Fruit fly (Drosophila melanogaster) whole organism, embryonic: ENCODE measurements around the gene CG16984.

Experiments
- C15 ChIP-seq: fragments of 200-800 bp; sonication (Bioruptor generic); IDR thresholded peaks from 3 replicates; pipeline ENCODE4 v1.3.6; 2022; ENCODE audit warnings: missing biosample characterization, missing genetic modification characterization
- CG11696 ChIP-seq: fragments of 200-800 bp; sonication (Bioruptor generic); IDR thresholded peaks from 2 replicates; pipeline ENCODE4 v1.3.6; 2022; ENCODE audit warnings: missing biosample characterization, missing genetic modification characterization
- CG12155 ChIP-seq: fragments of 200-800 bp; sonication (Bioruptor generic); optimal IDR thresholded peaks from 3 replicates; lab custom pipeline; 2016; ENCODE audit warnings: missing biosample characterization, missing genetic modification characterization
- CG12236 ChIP-seq: fragments of 200-800 bp; sonication (Bioruptor generic); optimal IDR thresholded peaks from 2 replicates; lab custom pipeline; 2016; ENCODE audit warnings: missing biosample characterization, missing genetic modification characterization
- CG1233 ChIP-seq: fragments of 200-800 bp; sonication (Bioruptor generic); optimal IDR thresholded peaks from 4 replicates; lab custom pipeline; 2018; ENCODE audit warnings: missing biosample characterization, mild to moderate bottlenecking, missing genetic modification characterization
- CG12391 ChIP-seq: fragments of 200-800 bp; sonication (Bioruptor generic); optimal IDR thresholded peaks from 3 replicates; lab custom pipeline; 2018; ENCODE audit warnings: missing biosample characterization, mild to moderate bottlenecking, missing genetic modification characterization, moderate library complexity
- CG13894 ChIP-seq: fragments of 200-800 bp; sonication (Bioruptor generic); optimal IDR thresholded peaks from 3 replicates; lab custom pipeline; 2018; ENCODE audit warnings: missing biosample characterization, mild to moderate bottlenecking, missing genetic modification characterization, moderate library complexity
- CG14014 ChIP-seq: fragments of 200-800 bp; sonication (Bioruptor generic); IDR thresholded peaks from 2 replicates; pipeline ENCODE4 v1.3.6; 2022; ENCODE audit warnings: missing biosample characterization, missing genetic modification characterization
- CG14441 ChIP-seq: fragments of 200-800 bp; sonication (Bioruptor generic); IDR thresholded peaks from 2 replicates; pipeline ENCODE4 v1.3.6; 2022; ENCODE audit warnings: missing biosample characterization, missing genetic modification characterization
- CG15269 ChIP-seq: fragments of 200-800 bp; sonication (Bioruptor generic); optimal IDR thresholded peaks from 2 replicates; lab custom pipeline; 2018; ENCODE audit warnings: missing biosample characterization, mild to moderate bottlenecking, missing genetic modification characterization, moderate library complexity
- CG16815 ChIP-seq: fragments of 200-800 bp; sonication (Bioruptor generic); optimal IDR thresholded peaks from 3 replicates; lab custom pipeline; 2017; ENCODE audit warnings: missing biosample characterization, mild to moderate bottlenecking, missing genetic modification characterization
- CG17612 ChIP-seq: fragments of 200-800 bp; sonication (Bioruptor generic); IDR thresholded peaks from 2 replicates; pipeline ENCODE4 v1.3.6; 2022; ENCODE audit warnings: missing biosample characterization, missing genetic modification characterization
- CG17802 ChIP-seq: fragments of 200-800 bp; sonication (Bioruptor generic); optimal IDR thresholded peaks from 2 replicates; lab custom pipeline; 2018; ENCODE audit warnings: missing biosample characterization, mild to moderate bottlenecking, missing genetic modification characterization, moderate library complexity
- CG30431 ChIP-seq: fragments of 200-800 bp; sonication (Bioruptor generic); optimal IDR thresholded peaks from 2 replicates; lab custom pipeline; 2017; ENCODE audit warnings: missing biosample characterization, missing genetic modification characterization
- CG32767 ChIP-seq: fragments of 200-800 bp; sonication (Bioruptor generic); IDR thresholded peaks from 2 replicates; pipeline ENCODE4 v1.3.6; 2022; ENCODE audit warnings: missing biosample characterization, missing genetic modification characterization
- CG34376 ChIP-seq: fragments of 200-800 bp; sonication (Bioruptor generic); optimal IDR thresholded peaks from 2 replicates; lab custom pipeline; 2018; ENCODE audit warnings: missing biosample characterization, mild to moderate bottlenecking, missing genetic modification characterization
- CG4854 ChIP-seq: fragments of 200-800 bp; sonication (Bioruptor generic); optimal IDR thresholded peaks from 2 replicates; lab custom pipeline; 2016; ENCODE audit warnings: missing biosample characterization, missing genetic modification characterization, inconsistent platforms
- CG7372 ChIP-seq: fragments of 200-800 bp; sonication (Bioruptor generic); IDR thresholded peaks from 2 replicates; pipeline ENCODE4 v1.3.6; 2022; ENCODE audit warnings: missing biosample characterization, missing genetic modification characterization
- CG8359 ChIP-seq: fragments of 200-800 bp; sonication (Bioruptor generic); optimal IDR thresholded peaks from 2 replicates; lab custom pipeline; 2017; ENCODE audit warnings: missing biosample characterization, mild to moderate bottlenecking, missing genetic modification characterization, borderline replicate concordance
- CG8388 ChIP-seq: fragments of 200-800 bp; sonication (Bioruptor generic); optimal IDR thresholded peaks from 2 replicates; lab custom pipeline; 2019; ENCODE audit warnings: missing biosample characterization, mild to moderate bottlenecking, missing genetic modification characterization, moderate library complexity
- CG8944 ChIP-seq: fragments of 200-800 bp; sonication (Bioruptor generic); optimal IDR thresholded peaks from 3 replicates; lab custom pipeline; 2016; ENCODE audit warnings: missing biosample characterization, missing genetic modification characterization
- CoRest ChIP-seq: fragments of 200-800 bp; sonication (Bioruptor generic); optimal IDR thresholded peaks from 3 replicates; lab custom pipeline; 2018; ENCODE audit warnings: missing biosample characterization, mild to moderate bottlenecking, missing genetic modification characterization, moderate library complexity
- Dll ChIP-seq: fragments of 200-800 bp; sonication (Bioruptor generic); IDR thresholded peaks from 4 replicates; pipeline ENCODE4 v1.3.6; 2022; ENCODE audit warnings: missing biosample characterization, missing genetic modification characterization; ENCODE audit not compliant: partially characterized antibody
- Fer3 ChIP-seq: fragments of 200-800 bp; sonication (Bioruptor generic); optimal IDR thresholded peaks from 2 replicates; lab custom pipeline; 2018; ENCODE audit warnings: missing biosample characterization, mild to moderate bottlenecking, missing genetic modification characterization, moderate library complexity
- Hr78 ChIP-seq, 2 experiments: fragments of 200-800 bp in 1 of 2; fragments of >200 bp in 1 of 2; sonication (Bioruptor generic) in 1 of 2; optimal IDR thresholded peaks; 2 replicates each; lab custom pipeline; 2017 to 2019; ENCODE audit warnings: missing biosample characterization in 2 of 2, missing genetic modification characterization in 2 of 2, mild to moderate bottlenecking in 1 of 2, moderate library complexity in 1 of 2
- Hsf ChIP-seq: fragments of 200-800 bp; sonication (Bioruptor generic); optimal IDR thresholded peaks from 3 replicates; lab custom pipeline; 2016; ENCODE audit warnings: missing biosample characterization, missing genetic modification characterization
- Mad ChIP-seq: fragments of 200-800 bp; sonication (Bioruptor generic); optimal IDR thresholded peaks from 2 replicates; lab custom pipeline; 2016; ENCODE audit warnings: missing biosample characterization, missing genetic modification characterization
- Myb ChIP-seq: fragments of 200-800 bp; sonication (Bioruptor generic); optimal IDR thresholded peaks from 2 replicates; lab custom pipeline; 2016; ENCODE audit warnings: missing biosample characterization, missing genetic modification characterization
- NK7.1 ChIP-seq: fragments of 200-800 bp; sonication (Bioruptor generic); optimal IDR thresholded peaks from 3 replicates; lab custom pipeline; 2016; ENCODE audit warnings: missing biosample characterization, missing genetic modification characterization
- Nf-YC ChIP-seq: fragments of 200-800 bp; optimal IDR thresholded peaks from 3 replicates; lab custom pipeline; 2019; ENCODE audit warnings: missing biosample characterization, mild to moderate bottlenecking, missing genetic modification characterization, moderate library complexity
- Rx ChIP-seq: fragments of 200-800 bp; sonication (Bioruptor generic); IDR thresholded peaks from 2 replicates; pipeline ENCODE4 v1.3.6; 2022; ENCODE audit warnings: missing biosample characterization, missing genetic modification characterization
- Scr ChIP-seq: fragments of 200-800 bp; sonication (Bioruptor generic); IDR thresholded peaks from 2 replicates; pipeline ENCODE4 v1.3.6; 2022; ENCODE audit warnings: missing biosample characterization, missing genetic modification characterization; ENCODE audit not compliant: partially characterized antibody
- Sox102F ChIP-seq: fragments of 200-800 bp; sonication (Bioruptor generic); optimal IDR thresholded peaks from 2 replicates; lab custom pipeline; 2018; ENCODE audit warnings: missing biosample characterization, mild to moderate bottlenecking, missing genetic modification characterization, moderate library complexity
- Ssrp ChIP-seq: fragments of 200-800 bp; sonication (Bioruptor generic); optimal IDR thresholded peaks from 2 replicates; lab custom pipeline; 2018; ENCODE audit warnings: missing biosample characterization, mild to moderate bottlenecking, missing genetic modification characterization, moderate library complexity
- Usf ChIP-seq: fragments of 200-800 bp; sonication (Bioruptor generic); optimal IDR thresholded peaks from 2 replicates; lab custom pipeline; 2017; ENCODE audit warnings: missing genotype, missing biosample characterization, missing genetic modification characterization
- caup ChIP-seq: fragments of 200-800 bp; sonication (Bioruptor generic); optimal IDR thresholded peaks from 3 replicates; lab custom pipeline; 2017; ENCODE audit warnings: missing biosample characterization, mild to moderate bottlenecking, missing genetic modification characterization, moderate library complexity; ENCODE audit not compliant: severe bottlenecking
- dimm ChIP-seq: fragments of 200-800 bp; sonication (Bioruptor generic); IDR thresholded peaks from 2 replicates; pipeline ENCODE4 v1.3.6; 2022; ENCODE audit warnings: missing biosample characterization, missing genetic modification characterization
- fd102C ChIP-seq: fragments of 200-800 bp; sonication (Bioruptor generic); optimal IDR thresholded peaks from 2 replicates; lab custom pipeline; 2018; ENCODE audit warnings: missing biosample characterization, mild to moderate bottlenecking, missing genetic modification characterization, moderate library complexity
- fd3F ChIP-seq: fragments of 200-800 bp; sonication (Bioruptor generic); optimal IDR thresholded peaks from 2 replicates; lab custom pipeline; 2018; ENCODE audit warnings: missing biosample characterization, mild to moderate bottlenecking, missing genetic modification characterization, moderate library complexity
- gce ChIP-seq: fragments of 200-800 bp; sonication (Bioruptor generic); IDR thresholded peaks from 3 replicates; pipeline ENCODE4 v1.3.6; 2022; ENCODE audit warnings: missing biosample characterization, missing genetic modification characterization
- ind ChIP-seq: fragments of 200-800 bp; sonication (Bioruptor generic); optimal IDR thresholded peaks from 3 replicates; lab custom pipeline; 2016; ENCODE audit warnings: missing biosample characterization, missing genetic modification characterization
- kay ChIP-seq: fragments of 200-800 bp; sonication (Bioruptor generic); optimal IDR thresholded peaks from 2 replicates; lab custom pipeline; 2016; ENCODE audit warnings: missing biosample characterization, missing genetic modification characterization
- kni ChIP-seq: fragments of 200-800 bp; sonication (Bioruptor generic); optimal IDR thresholded peaks from 3 replicates; lab custom pipeline; 2017; ENCODE audit warnings: mild to moderate bottlenecking, missing biosample characterization, missing genetic modification reagents, missing genetic modification characterization
- lab ChIP-seq: fragments of 200-800 bp; sonication (Bioruptor generic); optimal IDR thresholded peaks from 3 replicates; lab custom pipeline; 2017; ENCODE audit warnings: missing biosample characterization, missing genetic modification characterization, mild to moderate bottlenecking, moderate library complexity, missing genetic modification reagents
- pros ChIP-seq: fragments of 200-800 bp; sonication (Bioruptor generic); optimal IDR thresholded peaks from 3 replicates; lab custom pipeline; 2019; ENCODE audit warnings: missing biosample characterization, mild to moderate bottlenecking, missing genetic modification characterization, moderate library complexity
- sd ChIP-seq: fragments of 200-800 bp; sonication (Bioruptor generic); optimal IDR thresholded peaks from 3 replicates; lab custom pipeline; 2018; ENCODE audit warnings: missing biosample characterization, mild to moderate bottlenecking, missing genetic modification characterization, moderate library complexity
- sens-2 ChIP-seq: fragments of 200-800 bp; sonication (Bioruptor generic); IDR thresholded peaks from 2 replicates; pipeline ENCODE4 v1.3.6; 2022; ENCODE audit warnings: missing biosample characterization, missing genetic modification characterization
- seq ChIP-seq: fragments of 200-800 bp; sonication (Bioruptor generic); IDR thresholded peaks from 2 replicates; pipeline ENCODE4 v1.3.6; 2022; ENCODE audit warnings: missing biosample characterization, missing genetic modification characterization
- tx ChIP-seq: fragments of 200-800 bp; sonication (Bioruptor generic); optimal IDR thresholded peaks from 2 replicates; lab custom pipeline; 2016; ENCODE audit warnings: missing biosample characterization, missing genetic modification characterization
- unpg ChIP-seq: fragments of 200-800 bp; sonication (Bioruptor generic); optimal IDR thresholded peaks from 3 replicates; lab custom pipeline; 2018; ENCODE audit warnings: missing biosample characterization, mild to moderate bottlenecking, missing genetic modification characterization, moderate library complexity
- yki ChIP-seq: fragments of >200 bp; optimal IDR thresholded peaks from 3 replicates; lab custom pipeline; 2018

The CG16984 gene

DNA sequence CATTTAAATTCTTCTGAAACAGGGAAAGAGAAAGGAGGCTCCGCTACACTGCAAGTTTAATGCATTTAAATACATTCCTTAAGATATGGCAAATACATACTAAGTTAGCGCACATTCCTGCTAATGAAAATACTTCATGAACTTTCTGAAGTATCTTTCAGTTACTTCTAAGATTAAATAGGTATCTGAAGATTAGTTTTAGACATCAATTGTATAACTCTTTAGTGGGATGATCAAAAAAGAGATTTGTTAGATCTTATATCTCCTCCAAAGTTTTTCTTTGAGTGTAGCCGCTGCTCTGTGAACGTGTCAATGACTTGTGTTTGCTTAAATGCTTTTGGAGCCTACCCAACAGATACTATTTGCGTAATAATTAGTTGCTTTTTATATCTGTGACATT is 20.3 kb upstream of the CG16984 start (continued):
- no peak for TF ChIP-seq CG17612 (GFP tag; lab: Robert Waterston, UW)
- TF ChIP-seq Usf (GFP tag; lab: Kevin White, UChicago) = no peak
- no peak for TF ChIP-seq sd (tag; lab: Kevin White, UChicago)
- TF ChIP-seq Hsf (GFP tag; lab: Kevin White, UChicago) = no peak
- no peak for TF ChIP-seq tx (GFP tag; lab: Kevin White, UChicago)
- no peak for TF ChIP-seq Ssrp (tag; lab: Kevin White, UChicago)
- no peak for TF ChIP-seq Dll (GFP tag; lab: Robert Waterston, UW)
- peak; percentile 40 for TF ChIP-seq lab (GFP tag; lab: Kevin White, UChicago)
- TF ChIP-seq yki (lab: Kevin White, UChicago) = no peak
- peak; percentile 15 for TF ChIP-seq CG15269 (tag; lab: Kevin White, UChicago)
- no peak for TF ChIP-seq Rx (GFP tag; lab: Robert Waterston, UW)
- no peak for TF ChIP-seq NK7.1 (GFP tag; lab: Kevin White, UChicago)
- 0 out of 2 replicates have a peak, but pooled peaks have one; percentile 28 for TF ChIP-seq CG14014 (GFP tag; lab: Robert Waterston, UW)
- no peak for TF ChIP-seq CG8944 (GFP tag; lab: Kevin White, UChicago)
- TF ChIP-seq CG16815 (GFP tag; lab: Kevin White, UChicago) = no peak
- TF ChIP-seq CG8359 = no peak
- TF ChIP-seq CG11696 (GFP tag; lab: Robert Waterston, UW) = no peak
- TF ChIP-seq Fer3 (tag; lab: Kevin White, UChicago) = peak; percentile 26
- no peak for TF ChIP-seq Myb (GFP tag; lab: Kevin White, UChicago)
- TF ChIP-seq CG4854 = no peak
- TF ChIP-seq CG12236 (GFP tag; lab: Kevin White, UChicago) = no peak
- no peak for TF ChIP-seq gce (GFP tag; lab: Robert Waterston, UW)
- no peak for TF ChIP-seq fd3F (GFP tag; lab: Kevin White, UChicago)
- no peak for TF ChIP-seq dimm
- TF ChIP-seq CG17802 (tag; lab: Kevin White, UChicago) = no peak
- TF ChIP-seq CG12391 = no peak
- TF ChIP-seq CG34376 (GFP tag; lab: Kevin White, UChicago) = no peak
- no peak for TF ChIP-seq CG12155 (GFP tag; lab: Kevin White, UChicago)
- TF ChIP-seq Scr (GFP tag; lab: Robert Waterston, UW) = no peak
- no peak for TF ChIP-seq Nf-YC
- peak; percentile 5 for TF ChIP-seq CG1233
- no peak for TF ChIP-seq kni (GFP tag; lab: Kevin White, UChicago)
- TF ChIP-seq CG32767 = no peak
- TF ChIP-seq CG7372 (GFP tag; lab: Robert Waterston, UW) = no peak
- TF ChIP-seq C15 = no peak
- peak; percentile 7 for TF ChIP-seq unpg (GFP tag; lab: Kevin White, UChicago)
- TF ChIP-seq Hr78 (GFP tag; optimal IDR thresholded peaks at IDR 0.05; lab: Kevin White, UChicago) = no peak
- TF ChIP-seq Mad (GFP tag; lab: Kevin White, UChicago) = no peak
- TF ChIP-seq sens-2 (GFP tag; lab: Robert Waterston, UW) = no peak
- TF ChIP-seq kay (GFP tag; lab: Kevin White, UChicago) = peak; percentile 18
- TF ChIP-seq seq (GFP tag; lab: Robert Waterston, UW) = no peak
- no peak for TF ChIP-seq CG30431 (GFP tag; lab: Kevin White, UChicago)
- TF ChIP-seq caup (GFP tag; lab: Kevin White, UChicago) = no peak
- peak; percentile 16 for TF ChIP-seq ind (GFP tag; lab: Kevin White, UChicago)
- no peak for TF ChIP-seq CG13894
- TF ChIP-seq fd102C (GFP tag; lab: Kevin White, UChicago) = no peak
- no peak for TF ChIP-seq CoRest (tag; lab: Kevin White, UChicago)
- no peak for TF ChIP-seq pros (GFP tag; lab: Kevin White, UChicago)
- peak; percentile 3 for TF ChIP-seq Sox102F
- TF ChIP-seq CG14441 (GFP tag; lab: Robert Waterston, UW) = no peak
- TF ChIP-seq CG8388 (GFP tag; lab: Kevin White, UChicago) = no peak
